Worm (Caenorhabditis elegans) whole organism, L3 larva: Measurements from ENCODE around the gene hpr-9.

Experiments used
- R02D3.7 ChIP-seq: fragments of 150-350 bp; optimal IDR thresholded peaks from 2 replicates; lab custom pipeline; 2014; ENCODE audit warnings: missing biosample characterization, missing genetic modification characterization
- ZK546.5 ChIP-seq: sonication (generic microtip); optimal IDR thresholded peaks from 2 replicates; lab custom pipeline; 2017; ENCODE audit warnings: missing biosample characterization, missing genetic modification characterization
- aly-2 ChIP-seq: fragments of 150-350 bp; optimal IDR thresholded peaks from 2 replicates; lab custom pipeline; 2014; ENCODE audit warnings: missing biosample characterization, missing genetic modification characterization
- ama-1 ChIP-seq: fragments of 150-350 bp; optimal IDR thresholded peaks from 2 replicates; lab custom pipeline; 2018
- ceh-16 ChIP-seq: sonication (generic microtip); optimal IDR thresholded peaks from 2 replicates; lab custom pipeline; 2017; ENCODE audit warnings: missing biosample characterization, missing genetic modification characterization
- ceh-28 ChIP-seq: fragments of 150-350 bp; optimal IDR thresholded peaks from 2 replicates; lab custom pipeline; 2014; ENCODE audit warnings: missing biosample characterization, missing genetic modification reagents, missing genetic modification characterization
- ceh-82 ChIP-seq: fragments of 150-350 bp; optimal IDR thresholded peaks from 2 replicates; lab custom pipeline; 2014; ENCODE audit warnings: missing biosample characterization, missing genetic modification characterization
- ceh-9 ChIP-seq: sonication (generic microtip); optimal IDR thresholded peaks from 2 replicates; lab custom pipeline; 2018; ENCODE audit warnings: missing biosample characterization, missing genetic modification characterization
- daf-12 ChIP-seq: fragments of 150-350 bp; optimal IDR thresholded peaks from 2 replicates; lab custom pipeline; 2014; ENCODE audit warnings: missing biosample characterization, missing genetic modification reagents, missing genetic modification characterization
- egl-27 ChIP-seq: sonication (generic microtip); optimal IDR thresholded peaks from 4 replicates; lab custom pipeline; 2017; ENCODE audit warnings: missing biosample characterization, missing genetic modification reagents, missing genetic modification characterization
- egl-5 ChIP-seq: fragments of 150-350 bp; optimal IDR thresholded peaks from 2 replicates; lab custom pipeline; 2017; ENCODE audit warnings: missing biosample characterization, missing genetic modification reagents, missing genetic modification characterization, inconsistent platforms
- elt-1 ChIP-seq: fragments of 150-350 bp; optimal IDR thresholded peaks from 2 replicates; lab custom pipeline; 2014; ENCODE audit warnings: missing biosample characterization, missing genetic modification characterization
- elt-2 ChIP-seq: sonication (generic microtip); optimal IDR thresholded peaks from 2 replicates; lab custom pipeline; 2016; ENCODE audit warnings: missing genetic modification reagents, mild to moderate bottlenecking, missing genetic modification characterization, missing compliant biosample characterization
- elt-3 ChIP-seq, 3 experiments: fragments of 150-350 bp in 1 of 3; sonication (generic microtip) in 2 of 3; optimal IDR thresholded peaks; 2 replicates in 2 of 3; 4 replicates in 1 of 3; lab custom pipeline; 2014 to 2017; ENCODE audit warnings: missing biosample characterization in 3 of 3, missing genetic modification characterization in 3 of 3
- eor-1 ChIP-seq, 2 experiments: fragments of 150-350 bp; optimal IDR thresholded peaks; 2 replicates each; lab custom pipeline; 2014 to 2018; ENCODE audit warnings: missing biosample characterization in 2 of 2, missing genetic modification characterization in 2 of 2
- fkh-10 ChIP-seq: sonication (generic microtip); optimal IDR thresholded peaks from 2 replicates; lab custom pipeline; 2017; ENCODE audit warnings: missing biosample characterization, missing genetic modification reagents, missing genetic modification characterization
- fkh-2 ChIP-seq: fragments of 150-350 bp; optimal IDR thresholded peaks from 2 replicates; lab custom pipeline; 2014; ENCODE audit warnings: missing biosample characterization, missing genetic modification reagents, missing genetic modification characterization
- fos-1 ChIP-seq: fragments of 150-350 bp; optimal IDR thresholded peaks from 2 replicates; lab custom pipeline; 2014; ENCODE audit warnings: missing biosample characterization, missing genetic modification characterization
- hmg-11 ChIP-seq: sonication (generic microtip); optimal IDR thresholded peaks from 2 replicates; lab custom pipeline; 2016; ENCODE audit warnings: missing genetic modification characterization, missing compliant biosample characterization
- jun-1 ChIP-seq: fragments of 150-350 bp; optimal IDR thresholded peaks from 2 replicates; lab custom pipeline; 2014; ENCODE audit warnings: missing biosample characterization, missing genetic modification reagents, missing genetic modification characterization
- lin-15B ChIP-seq: fragments of 150-350 bp; optimal IDR thresholded peaks from 2 replicates; lab custom pipeline; 2014; ENCODE audit warnings: missing biosample characterization, missing genetic modification characterization
- lin-39 ChIP-seq: fragments of 150-350 bp; optimal IDR thresholded peaks from 2 replicates; lab custom pipeline; 2018; ENCODE audit warnings: missing biosample characterization, missing genetic modification reagents, missing genetic modification characterization
- lsy-12 ChIP-seq: sonication (generic microtip); optimal IDR thresholded peaks from 2 replicates; lab custom pipeline; 2016; ENCODE audit warnings: mild to moderate bottlenecking, missing genetic modification characterization, missing compliant biosample characterization
- mdl-1 ChIP-seq: fragments of 150-350 bp; optimal IDR thresholded peaks from 2 replicates; lab custom pipeline; 2014; ENCODE audit warnings: missing biosample characterization, missing genetic modification characterization
- mml-1 ChIP-seq: fragments of 150-350 bp; sonication (generic microtip); optimal IDR thresholded peaks from 3 replicates; lab custom pipeline; 2014; ENCODE audit warnings: missing biosample characterization, missing genetic modification characterization
- nfya-1 ChIP-seq: sonication (generic microtip); optimal IDR thresholded peaks from 2 replicates; lab custom pipeline; 2017; ENCODE audit warnings: missing genetic modification characterization, mild to moderate bottlenecking, missing compliant biosample characterization, antibody characterized with exemption, moderate library complexity; ENCODE audit not compliant: insufficient read depth
- nhr-11 ChIP-seq: fragments of 150-350 bp; optimal IDR thresholded peaks from 2 replicates; lab custom pipeline; 2014; ENCODE audit warnings: missing biosample characterization, missing genetic modification characterization
- nhr-12 ChIP-seq: fragments of 150-350 bp; optimal IDR thresholded peaks from 2 replicates; lab custom pipeline; 2014; ENCODE audit warnings: missing biosample characterization, missing genetic modification characterization
- nhr-23 ChIP-seq: fragments of 150-350 bp; optimal IDR thresholded peaks from 2 replicates; lab custom pipeline; 2014; ENCODE audit warnings: missing biosample characterization, missing genetic modification reagents, missing genetic modification characterization
- nhr-237 ChIP-seq: fragments of 150-350 bp; optimal IDR thresholded peaks from 2 replicates; lab custom pipeline; 2014; ENCODE audit warnings: missing biosample characterization, missing genetic modification characterization
- nhr-25 ChIP-seq: sonication (generic microtip); optimal IDR thresholded peaks from 2 replicates; lab custom pipeline; 2017; ENCODE audit warnings: missing biosample characterization, missing genetic modification characterization
- nhr-28 ChIP-seq: fragments of 150-350 bp; optimal IDR thresholded peaks from 2 replicates; lab custom pipeline; 2014; ENCODE audit warnings: missing biosample characterization, missing genetic modification characterization
- nhr-43 ChIP-seq: sonication (generic microtip); optimal IDR thresholded peaks from 2 replicates; lab custom pipeline; 2016; ENCODE audit warnings: mild to moderate bottlenecking, missing genetic modification characterization, missing compliant biosample characterization; ENCODE audit not compliant: poor library complexity, severe bottlenecking
- nhr-67 ChIP-seq: fragments of 150-350 bp; optimal IDR thresholded peaks from 2 replicates; lab custom pipeline; 2014; ENCODE audit warnings: missing biosample characterization, missing genetic modification characterization
- nhr-76 ChIP-seq: fragments of 150-350 bp; sonication (generic microtip); optimal IDR thresholded peaks from 5 replicates; lab custom pipeline; 2014; ENCODE audit warnings: missing biosample characterization, missing genetic modification characterization
- nhr-77 ChIP-seq: fragments of 150-350 bp; optimal IDR thresholded peaks from 2 replicates; lab custom pipeline; 2014; ENCODE audit warnings: missing biosample characterization, missing genetic modification characterization
- pha-4 ChIP-seq: fragments of 150-350 bp; optimal IDR thresholded peaks from 2 replicates; lab custom pipeline; 2014; ENCODE audit warnings: missing biosample characterization, missing genetic modification reagents, missing genetic modification characterization
- pqm-1 ChIP-seq: fragments of 150-350 bp; optimal IDR thresholded peaks from 2 replicates; lab custom pipeline; 2017; ENCODE audit warnings: missing biosample characterization, missing genetic modification characterization, inconsistent platforms
- sea-2 ChIP-seq: fragments of 150-350 bp; sonication (generic microtip); optimal IDR thresholded peaks from 4 replicates; lab custom pipeline; 2014; ENCODE audit warnings: missing biosample characterization, missing genetic modification reagents, missing genetic modification characterization
- skn-1 ChIP-seq: fragments of 150-350 bp; optimal IDR thresholded peaks from 2 replicates; lab custom pipeline; 2014; ENCODE audit warnings: missing biosample characterization, missing genetic modification characterization
- snpc-4 ChIP-seq: fragments of 150-350 bp; optimal IDR thresholded peaks from 2 replicates; lab custom pipeline; 2014; ENCODE audit warnings: missing biosample characterization, missing genetic modification characterization
- tbx-2 ChIP-seq: sonication (generic microtip); optimal IDR thresholded peaks from 2 replicates; lab custom pipeline; 2016; ENCODE audit warnings: mild to moderate bottlenecking, missing genetic modification characterization, missing compliant biosample characterization
- unc-39 ChIP-seq: sonication (generic microtip); optimal IDR thresholded peaks from 4 replicates; lab custom pipeline; 2017; ENCODE audit warnings: missing biosample characterization, missing genetic modification characterization
- unc-62 ChIP-seq: fragments of 150-350 bp; sonication (generic microtip); optimal IDR thresholded peaks from 4 replicates; lab custom pipeline; 2014; ENCODE audit warnings: missing biosample characterization, missing genetic modification reagents, missing genetic modification characterization
- zag-1 ChIP-seq: fragments of 150-350 bp; optimal IDR thresholded peaks from 2 replicates; lab custom pipeline; 2014; ENCODE audit warnings: missing biosample characterization, missing genetic modification characterization
- ztf-11 ChIP-seq: fragments of 150-350 bp; optimal IDR thresholded peaks from 2 replicates; lab custom pipeline; 2014; ENCODE audit warnings: missing biosample characterization, missing genetic modification characterization
- ztf-4 ChIP-seq: fragments of 150-350 bp; optimal IDR thresholded peaks from 2 replicates; lab custom pipeline; 2014; ENCODE audit warnings: missing biosample characterization, missing genetic modification characterization

hpr-9 gene

DNA sequence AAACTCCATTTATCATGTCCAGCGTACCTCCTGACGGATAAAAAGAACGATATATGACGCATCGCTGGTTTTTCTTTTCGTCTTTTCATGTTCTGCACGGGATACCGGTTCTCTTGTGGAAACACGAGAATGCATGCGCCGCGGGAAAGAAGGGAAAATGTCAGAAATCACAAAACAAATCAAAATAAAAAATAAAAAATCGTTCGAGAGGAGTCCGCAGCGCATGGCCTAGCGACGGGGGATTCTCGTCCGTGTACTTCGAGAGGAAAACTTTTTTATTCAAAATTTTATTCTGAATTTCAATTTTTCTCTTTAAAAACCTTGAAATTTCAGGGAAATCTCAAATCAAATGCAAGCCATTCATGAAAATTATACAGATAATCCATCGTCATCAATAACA, at the start of gene hpr-9, which contains the start of gene lron-10:
Gene hpr-9 (plus strand): TSS at position 344 of the 400 bp plus-strand sequence.
Gene lron-10 (minus strand): TSS at position 162 of the 400 bp plus-strand sequence.
- TF ChIP-seq nhr-43 (peak; percentile 94), ceh-82 (no peak), nhr-25 (tag; lab: Kevin White, UChicago) (peak; percentile 24), unc-39 (tag; lab: Kevin White, UChicago) (no peak), R02D3.7 (tag; lab: Kevin White, UChicago) (peak; percentile 12), ztf-4 (tag; lab: Kevin White, UChicago) (no peak), fos-1 (tag; lab: Kevin White, UChicago) (no peak), ceh-28 (tag; lab: Kevin White, UChicago) (peak; percentile 53), lsy-12 (peak; percentile 62), aly-2 (no peak), ceh-16 (tag; lab: Kevin White, UChicago) (no peak), fkh-10 (GFP tag; lab: Kevin White, UChicago) (no peak), nhr-28 (no peak), pqm-1 (tag; lab: Kevin White, UChicago) (peak; percentile 2), ztf-11 (no peak), ama-1 (lab: Kevin White, UChicago) (peak; percentile 36), jun-1 (no peak), egl-27 (tag; lab: Kevin White, UChicago) (no peak), elt-1 (no peak), nhr-11 (tag; lab: Kevin White, UChicago) (no peak), pha-4 (tag; lab: Kevin White, UChicago) (peak; percentile 65), zag-1 (tag; lab: Kevin White, UChicago) (no peak), ceh-9 (tag; lab: Kevin White, UChicago) (no peak), skn-1 (peak; percentile 4), tbx-2 (peak; percentile 49), lin-15B (tag; lab: Kevin White, UChicago) (peak; percentile 67), nhr-77 (tag; lab: Kevin White, UChicago) (no peak), snpc-4 (tag; lab: Kevin White, UChicago) (peak; percentile 19), sea-2 (GFP tag; lab: Kevin White, UChicago) (no peak), nhr-237 (no peak), daf-12 (tag; lab: Kevin White, UChicago) (no peak), elt-2 (peak; percentile 25), hmg-11 (tag; lab: Kevin White, UChicago) (peak; percentile 39), unc-62 (GFP tag; lab: Kevin White, UChicago) (peak; percentile 25), nhr-76 (peak; percentile 7), nhr-23 (peak; percentile 95), mml-1 (no peak), lin-39 (tag; lab: Kevin White, UChicago) (peak; percentile 39), elt-3 (tag; optimal IDR thresholded peaks at IDR 0.05; lab: Kevin White, UChicago) (no peak), nhr-12 (no peak), egl-5 (tag; lab: Kevin White, UChicago) (peak; percentile 51), nfya-1 (peak; percentile 78), eor-1 (tag; optimal IDR thresholded peaks at IDR 0.05; lab: Kevin White, UChicago) (no peak), ZK546.5 (no peak), nhr-67 (tag; lab: Kevin White, UChicago) (no peak), fkh-2 (tag; lab: Kevin White, UChicago) (no peak), mdl-1 (tag; lab: Kevin White, UChicago) (no peak)
- TF ChIP-seq, all 47 proteins: peak for 20

- TF ChIP-seq nhr-25 (tag; lab: Kevin White, UChicago) (no peak), sea-2 (GFP tag; lab: Kevin White, UChicago) (no peak), ztf-4 (tag; lab: Kevin White, UChicago) (no peak), pqm-1 (tag; lab: Kevin White, UChicago) (no peak), ZK546.5 (no peak), nhr-77 (tag; lab: Kevin White, UChicago) (no peak)
Measured at ce11 chrIII:10575320-10575719, 46.0 kb upstream of the hpr-9 start, which contains the start of gene Y45F3A.4. Gene Y45F3A.4, minus strand, starts transcription at chrIII:10575420.
